Worm (Caenorhabditis elegans): Measurements from ENCODE around the gene memi-1.
A peak's percentile ranks its signal among the peaks of the same experiment; 100 is the strongest.

The memi-1 gene

DNA sequence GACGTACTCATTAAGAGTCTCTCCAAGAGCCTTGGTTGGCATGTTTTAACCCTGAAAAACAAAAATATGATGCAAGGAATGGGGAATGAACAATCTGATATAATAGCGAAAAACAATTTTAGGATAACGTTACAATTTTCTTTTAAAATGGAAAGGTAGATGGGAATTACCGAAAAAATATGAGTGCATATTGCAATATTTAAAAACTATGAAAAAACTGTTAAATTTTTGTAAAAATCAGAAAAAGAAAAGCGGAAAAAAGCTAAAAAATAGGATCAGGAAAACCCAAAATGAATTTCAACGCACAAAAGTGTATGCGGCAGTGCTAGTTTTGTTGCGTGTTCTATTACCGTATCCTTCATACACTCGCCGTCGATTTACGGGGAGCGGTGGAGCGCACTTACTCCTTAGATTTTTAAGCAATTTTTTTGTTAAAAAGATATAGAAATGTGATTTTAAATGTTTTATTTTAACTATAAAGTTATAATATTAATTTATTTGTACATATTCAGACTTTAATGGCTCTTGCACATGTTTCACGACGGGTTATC lies 10.4 kb downstream of the memi-1 start, which contains the start of the genes rpl-20 and Y17G9B.5 (continued):
- TF ChIP-seq hmg-20 (GFP tag; IDR thresholded peaks at IDR 0.05): peak; percentile 98
- peak; percentile 100 for TF ChIP-seq ztf-26 (tag; optimal IDR thresholded peaks at IDR 0.05)
- TF ChIP-seq ceh-100 (GFP tag; IDR thresholded peaks at IDR 0.05): peak; percentile 94
- peak; percentile 98 for TF ChIP-seq snpc-3.4 (tag; optimal IDR thresholded peaks at IDR 0.05)
- TF ChIP-seq attf-5 (GFP tag; optimal IDR thresholded peaks at IDR 0.05): peak; percentile 100
- peak; percentile 100 for TF ChIP-seq Y95B8A.8 (GFP tag; IDR thresholded peaks at IDR 0.05)
- peak; percentile 96 for TF ChIP-seq Y67H2A.10 (GFP tag; conservative IDR thresholded peaks at IDR 0.05)
- peak; percentile 97 for TF ChIP-seq hrde-1 (tag; optimal IDR thresholded peaks at IDR 0.05; ENCODE audit: borderline replicate concordance)
- TF ChIP-seq ztf-28 (GFP tag; IDR thresholded peaks at IDR 0.05): peak; percentile 95
- peak; percentile 69 for TF ChIP-seq T26A5.8 (tag; optimal IDR thresholded peaks at IDR 0.05)
- peak; percentile 100 for TF ChIP-seq B0336.3 (GFP tag; IDR thresholded peaks at IDR 0.05)
- TF ChIP-seq ets-4 (GFP tag; optimal IDR thresholded peaks at IDR 0.05): peak; percentile 96
- peak; percentile 99 for TF ChIP-seq madf-6 (GFP tag; IDR thresholded peaks at IDR 0.05)
- TF ChIP-seq K12H6.12 (tag; optimal IDR thresholded peaks at IDR 0.05): peak; percentile 99
- peak; percentile 78 for TF ChIP-seq dpff-1 (tag; optimal IDR thresholded peaks at IDR 0.05)
- peak; percentile 99 for TF ChIP-seq chd-7 (tag; optimal IDR thresholded peaks at IDR 0.05)
- peak; percentile 100 for TF ChIP-seq tlf-1 (GFP tag; optimal IDR thresholded peaks at IDR 0.05)
- TF ChIP-seq lsl-1 (GFP tag; optimal IDR thresholded peaks at IDR 0.05): peak; percentile 100
- TF ChIP-seq madf-3 (GFP tag; IDR thresholded peaks at IDR 0.05): peak; percentile 99
- TF ChIP-seq cebp-1 (GFP tag; IDR thresholded peaks at IDR 0.05): peak; percentile 93
- TF ChIP-seq cebp-1 (tag; optimal IDR thresholded peaks at IDR 0.05): peak; percentile 99
- TF ChIP-seq tbp1 (GFP tag; optimal IDR thresholded peaks at IDR 0.05): peak; percentile 84
- TF ChIP-seq gei-17 (GFP tag; optimal IDR thresholded peaks at IDR 0.05): peak; percentile 94
- TF ChIP-seq ceh-40 (GFP tag; IDR thresholded peaks at IDR 0.05): peak; percentile 92
- TF ChIP-seq C06A6.2 (GFP tag; conservative IDR thresholded peaks at IDR 0.05): peak; percentile 99
- TF ChIP-seq sptf-2 (GFP tag; optimal IDR thresholded peaks at IDR 0.05): peak; percentile 84
- TF ChIP-seq aptf-3 (GFP tag; IDR thresholded peaks at IDR 0.05): 0 out of 2 replicates have a peak, but pooled peaks have one; percentile 37
- TF ChIP-seq C17E4.6 (GFP tag; IDR thresholded peaks at IDR 0.05): peak; percentile 99
- TF ChIP-seq lin-26 (GFP tag; IDR thresholded peaks at IDR 0.05): peak; percentile 90
- TF ChIP-seq fkh-3 (tag; optimal IDR thresholded peaks at IDR 0.05): peak; percentile 82
- peak; percentile 99 for TF ChIP-seq ceh-91 (GFP tag; IDR thresholded peaks at IDR 0.05)
- peak; percentile 96 for TF ChIP-seq nhr-120 (GFP tag; IDR thresholded peaks at IDR 0.05)
- TF ChIP-seq sdz-38 (tag; optimal IDR thresholded peaks at IDR 0.05): no peak
- peak; percentile 99 for TF ChIP-seq F23B12.7 (tag; optimal IDR thresholded peaks at IDR 0.05; ENCODE audit: insufficient read depth)
- TF ChIP-seq let-526 (GFP tag; IDR thresholded peaks at IDR 0.05): peak; percentile 99
- TF ChIP-seq tbx-9 (tag; optimal IDR thresholded peaks at IDR 0.05; ENCODE audit: borderline replicate concordance): peak; percentile 42
- peak; percentile 98 for TF ChIP-seq ztf-6 (GFP tag; IDR thresholded peaks at IDR 0.05)
- no peak for TF ChIP-seq hlh-12 (tag; optimal IDR thresholded peaks at IDR 0.05)
- peak; percentile 98 for TF ChIP-seq F49E8.2 (tag; optimal IDR thresholded peaks at IDR 0.05; ENCODE audit: insufficient read depth)
- peak; percentile 80 for TF ChIP-seq akir-1 (GFP tag; optimal IDR thresholded peaks at IDR 0.05)
- TF ChIP-seq egl-18 (GFP tag; IDR thresholded peaks at IDR 0.05): peak; percentile 98
- TF ChIP-seq die-1 (tag; optimal IDR thresholded peaks at IDR 0.05): peak; percentile 91
- TF ChIP-seq B0035.1 (tag; optimal IDR thresholded peaks at IDR 0.05): peak; percentile 96
- TF ChIP-seq F55B11.4 (tag; optimal IDR thresholded peaks at IDR 0.05; ENCODE audit: borderline replicate concordance, insufficient read depth): no peak
- TF ChIP-seq him-1 (tag; optimal IDR thresholded peaks at IDR 0.05): peak; percentile 96
- peak; percentile 99 for TF ChIP-seq nhr-80 (tag; optimal IDR thresholded peaks at IDR 0.05)
- TF ChIP-seq atf-7 (tag; optimal IDR thresholded peaks at IDR 0.05): peak; percentile 99
- TF ChIP-seq dpl-1 (GFP tag; optimal IDR thresholded peaks at IDR 0.05): peak; percentile 96

Measured in whole organism, young adult.